Worm (Caenorhabditis elegans): Measurements from ENCODE around the gene ZK632.10.

Gene ZK632.10

ce11 chrIII:9783133-9783590 is 44.4 kb downstream of the ZK632.10 start (continued):
- TF ChIP-seq F57C9.4 (tag; optimal IDR thresholded peaks at IDR 0.05): peak; percentile 80
- TF ChIP-seq D2030.7 (GFP tag; IDR thresholded peaks at IDR 0.05): no peak
- peak; percentile 50; the same call in 1 of the 2 replicates for TF ChIP-seq B0336.3 (GFP tag; IDR thresholded peaks at IDR 0.05)
- TF ChIP-seq lin-35 (GFP tag; optimal IDR thresholded peaks at IDR 0.05): peak in 1 of 3 experiments; percentile 57
- TF ChIP-seq snpc-1.1 (tag; optimal IDR thresholded peaks at IDR 0.05; ENCODE audit: insufficient read depth): no peak
- no peak for TF ChIP-seq F39B2.1 (GFP tag; IDR thresholded peaks at IDR 0.05)
- peak; percentile 62 for TF ChIP-seq F10E7.11 (tag; optimal IDR thresholded peaks at IDR 0.05)
- TF ChIP-seq dox-1 (GFP tag; IDR thresholded peaks at IDR 0.05): no peak
- no peak for TF ChIP-seq snpc-3.4 (tag; optimal IDR thresholded peaks at IDR 0.05)
- peak; percentile 21 to 35 for TF ChIP-seq let-607 (tag; optimal IDR thresholded peaks at IDR 0.05)
- peak; percentile 61 for TF ChIP-seq atf-7 (tag; optimal IDR thresholded peaks at IDR 0.05)
- no peak for TF ChIP-seq C06A6.2 (GFP tag; conservative IDR thresholded peaks at IDR 0.05)
- TF ChIP-seq snpc-4 (GFP tag; optimal IDR thresholded peaks at IDR 0.05): no peak
- peak in 1 of 4 experiments; percentile 2 for TF ChIP-seq snpc-4 (tag; optimal IDR thresholded peaks at IDR 0.05)
- no peak for TF ChIP-seq athp-1 (tag; optimal IDR thresholded peaks at IDR 0.05)
- TF ChIP-seq Y53F4B.3 (GFP tag; IDR thresholded peaks at IDR 0.05): no peak
- no peak for TF ChIP-seq madf-10 (tag; optimal IDR thresholded peaks at IDR 0.05)
- no peak for TF ChIP-seq nhr-80 (tag; optimal IDR thresholded peaks at IDR 0.05)
- TF ChIP-seq ccch-3 (GFP tag; optimal IDR thresholded peaks at IDR 0.05): no peak
- peak; percentile 4 for TF ChIP-seq tbp1 (GFP tag; optimal IDR thresholded peaks at IDR 0.05)

ce11 chrIII:9782483-9783081 is 44.9 kb downstream of the ZK632.10 start, which contains the start of gene R10E11.6:
Gene R10E11.6, plus strand, starts transcription at chrIII:9783006.
- peak in 1 of 2 experiments; percentile 19 for TF ChIP-seq rec-8 (tag; optimal IDR thresholded peaks at IDR 0.05)
- TF ChIP-seq nhr-27 (tag; optimal IDR thresholded peaks at IDR 0.05): no peak

- TF ChIP-seq dpl-1 (GFP tag; optimal IDR thresholded peaks at IDR 0.05) (no peak), K12H6.12 (tag; optimal IDR thresholded peaks at IDR 0.05) (no peak), Y56A3A.18 (GFP tag; IDR thresholded peaks at IDR 0.05) (0 out of 2 replicates have a peak, but pooled peaks have one; percentile 9), ama-1 (optimal IDR thresholded peaks at IDR 0.05) (no peak), ama-1 (GFP tag; optimal IDR thresholded peaks at IDR 0.05) (peak in 1 of 2 experiments; percentile 10), egl-18 (GFP tag; IDR thresholded peaks at IDR 0.05) (no peak), T26A5.8 (tag; optimal IDR thresholded peaks at IDR 0.05) (peak; percentile 30), ceh-27 (GFP tag; optimal IDR thresholded peaks at IDR 0.05) (no peak), madf-6 (GFP tag; IDR thresholded peaks at IDR 0.05) (peak; percentile 57), F57A8.1 (GFP tag; optimal IDR thresholded peaks at IDR 0.05) (no peak), lin-26 (GFP tag; IDR thresholded peaks at IDR 0.05) (no peak), F33H1.4 (GFP tag; IDR thresholded peaks at IDR 0.05) (no peak; the same call in 1 of the 2 replicates), snpc-1.3 (tag; optimal IDR thresholded peaks at IDR 0.05; ENCODE audit: insufficient read depth) (no peak), ztf-25 (GFP tag; IDR thresholded peaks at IDR 0.05) (no peak), sptf-2 (GFP tag; optimal IDR thresholded peaks at IDR 0.05) (no peak), ets-4 (GFP tag; optimal IDR thresholded peaks at IDR 0.05) (peak; percentile 66), nfya-2 (GFP tag; IDR thresholded peaks at IDR 0.05) (peak; percentile 25; the same call in 1 of the 2 replicates), ceh-91 (GFP tag; IDR thresholded peaks at IDR 0.05) (no peak), him-1 (tag; optimal IDR thresholded peaks at IDR 0.05) (no peak), atf-7 (tag; optimal IDR thresholded peaks at IDR 0.05) (peak; percentile 40), tlf-1 (GFP tag; optimal IDR thresholded peaks at IDR 0.05) (peak; percentile 76), D2030.7 (GFP tag; IDR thresholded peaks at IDR 0.05) (peak; percentile 10; the same call in 1 of the 2 replicates), ZK185.1 (tag; optimal IDR thresholded peaks at IDR 0.05; ENCODE audit: poor library complexity, severe bottlenecking) (peak; percentile 37), hmg-1.2 (GFP tag; IDR thresholded peaks at IDR 0.05) (no peak; the same call in none of the 2 replicates), aptf-3 (GFP tag; IDR thresholded peaks at IDR 0.05) (no peak)
Measured at ce11 chrIII:9782011-9782436, 45.5 kb downstream of the ZK632.10 start, which contains the start of gene vha-2. Gene vha-2, plus strand, starts transcription at chrIII:9782164.

Data from whole organism, young adult.